Worm (Caenorhabditis elegans) whole organism, young adult: ENCODE measurements around the gene R03D7.15.
"Not testable (repeated sequence)": the region's sequence is repeated elsewhere in the genome, so short reads cannot be mapped to it uniquely, and the experiment has no call there.

Experiments
- F49E8.2 ChIP-seq: sonication (generic microtip); optimal IDR thresholded peaks from 3 replicates; lab custom pipeline; 2017; ENCODE audit warnings: missing genetic modification characterization, mild to moderate bottlenecking, missing compliant biosample characterization, antibody characterized with exemption, moderate library complexity; ENCODE audit not compliant: insufficient read depth
- ceh-27 ChIP-seq: fragments of 200-800 bp; sonication (Bioruptor generic); optimal IDR thresholded peaks from 2 replicates; lab custom pipeline; 2018; ENCODE audit warnings: mild to moderate bottlenecking, missing genetic modification characterization, moderate library complexity, missing compliant biosample characterization
- ceh-40 ChIP-seq: fragments of 200-800 bp; sonication (Bioruptor generic); IDR thresholded peaks from 2 replicates; pipeline ENCODE4 v1.3.6; 2022; ENCODE audit warnings: missing genetic modification characterization, missing compliant biosample characterization
- egl-18 ChIP-seq: fragments of 200-800 bp; sonication (Bioruptor generic); IDR thresholded peaks from 2 replicates; pipeline ENCODE4 v1.3.6; 2022; ENCODE audit warnings: missing genetic modification reagents, missing genetic modification characterization, missing compliant biosample characterization
- him-1 ChIP-seq: sonication (generic microtip); optimal IDR thresholded peaks from 2 replicates; lab custom pipeline; 2016; ENCODE audit warnings: missing genotype, missing genetic modification reagents, missing genetic modification characterization, missing compliant biosample characterization
- hsf-1 ChIP-seq: fragments of 200-800 bp; sonication (Bioruptor generic); IDR thresholded peaks from 2 replicates; pipeline ENCODE4 v1.3.6; 2022; ENCODE audit warnings: missing genetic modification reagents, missing genetic modification characterization, missing compliant biosample characterization
- mcd-1 ChIP-seq: fragments of 200-800 bp; sonication (Bioruptor generic); IDR thresholded peaks from 2 replicates; pipeline ENCODE4 v1.3.6; 2022; ENCODE audit warnings: missing genetic modification reagents, missing genetic modification characterization, missing compliant biosample characterization
- nfya-1 ChIP-seq: sonication (generic microtip); optimal IDR thresholded peaks from 2 replicates; lab custom pipeline; 2017; ENCODE audit warnings: antibody characterized with exemption, missing compliant biosample characterization, missing genetic modification characterization, borderline replicate concordance; ENCODE audit not compliant: insufficient read depth
- nhr-120 ChIP-seq: fragments of 200-800 bp; sonication (Bioruptor generic); IDR thresholded peaks from 2 replicates; pipeline ENCODE4 v1.3.6; 2022; ENCODE audit warnings: missing genetic modification characterization, missing compliant biosample characterization
- nhr-90 ChIP-seq: sonication (generic microtip); optimal IDR thresholded peaks from 2 replicates; lab custom pipeline; 2016; ENCODE audit warnings: missing genotype, mild to moderate bottlenecking, missing genetic modification characterization, missing compliant biosample characterization
- pha-4 ChIP-seq: fragments of 150-350 bp; sonication (generic microtip); optimal IDR thresholded peaks from 2 replicates; lab custom pipeline; 2014; ENCODE audit warnings: missing biosample characterization, missing genetic modification reagents, missing genetic modification characterization
- snpc-4 ChIP-seq, 5 experiments: fragments of 150-350 bp in 1 of 5; sonication (generic microtip) in 4 of 5; optimal IDR thresholded peaks; 2 replicates each; lab custom pipeline; 2014 to 2018; ENCODE audit warnings: missing genetic modification characterization in 5 of 5, missing biosample characterization in 3 of 5, antibody characterized with exemption in 2 of 5, mild to moderate bottlenecking in 2 of 5, missing compliant biosample characterization in 2 of 5, missing genotype in 2 of 5, moderate library complexity in 2 of 5, missing genetic modification reagents in 1 of 5
- unc-62 ChIP-seq: fragments of 150-350 bp; optimal IDR thresholded peaks from 2 replicates; lab custom pipeline; 2014; ENCODE audit warnings: missing biosample characterization, missing genetic modification reagents, missing genetic modification characterization

ce11 chrII:10904379-10904778 lies 37.6 kb upstream of the R03D7.15 start, which contains the start of gene sra-12:
- not testable (repeated sequence) for TF ChIP-seq ceh-27 (GFP tag; lab: Kevin White, UChicago); F49E8.2 (tag; lab: Kevin White, UChicago); unc-62 (GFP tag; lab: Kevin White, UChicago); nhr-90; egl-18 (GFP tag; lab: Robert Waterston, UW); ceh-40 (GFP tag; lab: Robert Waterston, UW); nhr-120 (GFP tag; lab: Robert Waterston, UW); pha-4 (tag; lab: Kevin White, UChicago); hsf-1; nfya-1 (tag; lab: Kevin White, UChicago); snpc-4 (GFP tag; optimal IDR thresholded peaks at IDR 0.05; lab: Kevin White, UChicago); snpc-4 (tag; optimal IDR thresholded peaks at IDR 0.05; lab: Kevin White, UChicago); mcd-1 (GFP tag; lab: Robert Waterston, UW); him-1 (tag; lab: Kevin White, UChicago)
